Worm (Caenorhabditis elegans) whole organism, L4 larva: ENCODE measurements around the gene ZK637.4.

Experiments
- D1046.2 ChIP-seq: fragments of 200-800 bp; sonication (Bioruptor generic); IDR thresholded peaks from 2 replicates; pipeline ENCODE4 v1.3.6; 2022; ENCODE audit warnings: missing genetic modification characterization, missing compliant biosample characterization
- F49E8.2 ChIP-seq: sonication (generic microtip); optimal IDR thresholded peaks from 2 replicates; lab custom pipeline; 2016; ENCODE audit warnings: missing compliant biosample characterization, mild to moderate bottlenecking, missing genetic modification characterization, borderline replicate concordance
- ZK546.5 ChIP-seq, 2 experiments: sonication (generic microtip); optimal IDR thresholded peaks; 2 replicates each; lab custom pipeline; 2017; ENCODE audit warnings: missing biosample characterization in 2 of 2, missing genetic modification characterization in 2 of 2
- aha-1 ChIP-seq: fragments of 150-350 bp; peaks from one replicate; lab custom pipeline; 2014; ENCODE audit warnings: missing biosample characterization, missing genetic modification characterization
- ceh-44 ChIP-seq: fragments of 200-800 bp; sonication (Bioruptor generic); IDR thresholded peaks from 2 replicates; pipeline ENCODE4 v1.3.6; 2022; ENCODE audit warnings: missing genetic modification reagents, missing genetic modification characterization, missing compliant biosample characterization
- ces-1 ChIP-seq: fragments of 150-350 bp; sonication (generic microtip); optimal IDR thresholded peaks from 4 replicates; lab custom pipeline; 2014; ENCODE audit warnings: missing biosample characterization, missing genetic modification reagents, missing genetic modification characterization
- daf-16 ChIP-seq, 3 experiments: sonication (generic microtip); optimal IDR thresholded peaks; 2 replicates each; lab custom pipeline; 2016 to 2017; ENCODE audit warnings: missing genetic modification characterization in 3 of 3, missing genetic modification reagents in 3 of 3, mild to moderate bottlenecking in 2 of 3, missing compliant biosample characterization in 2 of 3, missing biosample characterization in 1 of 3, moderate library complexity in 1 of 3
- dve-1 ChIP-seq: sonication (generic microtip); optimal IDR thresholded peaks from 2 replicates; lab custom pipeline; 2017; ENCODE audit warnings: antibody characterized with exemption, mild to moderate bottlenecking, missing genetic modification characterization, missing compliant biosample characterization; ENCODE audit not compliant: insufficient read depth
- egl-27 ChIP-seq: sonication (generic microtip); optimal IDR thresholded peaks from 3 replicates; lab custom pipeline; 2017; ENCODE audit warnings: missing biosample characterization, missing genetic modification reagents, missing genetic modification characterization
- fos-1 ChIP-seq: fragments of 150-350 bp; optimal IDR thresholded peaks from 2 replicates; lab custom pipeline; 2014; ENCODE audit warnings: missing biosample characterization, missing genetic modification characterization
- hif-1 ChIP-seq, 2 experiments: sonication (generic microtip); optimal IDR thresholded peaks; 2 replicates each; lab custom pipeline; 2016 to 2017; ENCODE audit warnings: missing compliant biosample characterization in 2 of 2, missing genetic modification characterization in 2 of 2, missing genetic modification reagents in 2 of 2, missing genotype in 2 of 2, mild to moderate bottlenecking in 1 of 2
- hlh-11 ChIP-seq: fragments of 200-800 bp; sonication (Bioruptor generic); optimal IDR thresholded peaks from 2 replicates; lab custom pipeline; 2018; ENCODE audit warnings: mild to moderate bottlenecking, missing genetic modification characterization, missing compliant biosample characterization
- hlh-30 ChIP-seq: sonication (generic microtip); optimal IDR thresholded peaks from 2 replicates; lab custom pipeline; 2017; ENCODE audit warnings: antibody characterized with exemption, mild to moderate bottlenecking, missing genetic modification characterization, missing compliant biosample characterization; ENCODE audit not compliant: insufficient read depth
- hmg-1.1 ChIP-seq: fragments of 200-800 bp; sonication (Bioruptor generic); IDR thresholded peaks from 2 replicates; pipeline ENCODE4 v1.3.6; 2022; ENCODE audit warnings: missing genetic modification reagents, missing genetic modification characterization, missing compliant biosample characterization
- lsy-2 ChIP-seq, 2 experiments: fragments of 150-350 bp in 1 of 2; sonication (generic microtip) in 1 of 2; optimal IDR thresholded peaks; 2 replicates each; lab custom pipeline; 2014 to 2017; ENCODE audit warnings: missing biosample characterization in 2 of 2, missing genetic modification characterization in 2 of 2
- mdl-1 ChIP-seq, 2 experiments: fragments of 150-350 bp in 1 of 2; sonication (generic microtip) in 1 of 2; optimal IDR thresholded peaks; 2 replicates each; lab custom pipeline; 2014 to 2017; ENCODE audit warnings: missing biosample characterization in 2 of 2, missing genetic modification characterization in 2 of 2
- mep-1 ChIP-seq: fragments of 150-350 bp; sonication (generic microtip); optimal IDR thresholded peaks from 3 replicates; lab custom pipeline; 2014; ENCODE audit warnings: missing biosample characterization, missing genetic modification characterization
- mxl-2 ChIP-seq: fragments of 200-800 bp; sonication (Bioruptor generic); conservative IDR thresholded peaks from 2 replicates; pipeline ENCODE4 v1.3.6; 2022; ENCODE audit warnings: missing genetic modification reagents, missing genetic modification characterization, missing compliant biosample characterization
- mxl-3 ChIP-seq: fragments of 200-800 bp; sonication (Bioruptor generic); optimal IDR thresholded peaks from 2 replicates; lab custom pipeline; 2018; ENCODE audit warnings: mild to moderate bottlenecking, missing genetic modification characterization, missing compliant biosample characterization
- nhr-10 ChIP-seq: fragments of 150-350 bp; optimal IDR thresholded peaks from 2 replicates; lab custom pipeline; 2014; ENCODE audit warnings: missing biosample characterization, missing genetic modification characterization
- nhr-25 ChIP-seq: sonication (generic microtip); optimal IDR thresholded peaks from 2 replicates; lab custom pipeline; 2017; ENCODE audit warnings: missing genetic modification characterization, mild to moderate bottlenecking, missing compliant biosample characterization, antibody characterized with exemption, moderate library complexity, borderline replicate concordance; ENCODE audit not compliant: insufficient read depth
- nhr-48 ChIP-seq: sonication (generic microtip); optimal IDR thresholded peaks from 2 replicates; lab custom pipeline; 2016; ENCODE audit warnings: mild to moderate bottlenecking, missing genetic modification characterization, missing compliant biosample characterization
- nhr-6 ChIP-seq: fragments of 150-350 bp; optimal IDR thresholded peaks from 2 replicates; lab custom pipeline; 2014; ENCODE audit warnings: missing biosample characterization, missing genetic modification characterization
- nhr-77 ChIP-seq: fragments of 150-350 bp; optimal IDR thresholded peaks from 2 replicates; lab custom pipeline; 2014; ENCODE audit warnings: missing biosample characterization, missing genetic modification characterization
- rbr-2 ChIP-seq: sonication (generic microtip); optimal IDR thresholded peaks from 2 replicates; lab custom pipeline; 2016; ENCODE audit warnings: missing genotype, missing genetic modification characterization, missing compliant biosample characterization
- sdz-12 ChIP-seq: fragments of 200-800 bp; sonication (Bioruptor generic); optimal IDR thresholded peaks from 2 replicates; lab custom pipeline; 2018; ENCODE audit warnings: mild to moderate bottlenecking, missing genetic modification characterization, missing compliant biosample characterization
- skn-1 ChIP-seq: fragments of 150-350 bp; optimal IDR thresholded peaks from 2 replicates; lab custom pipeline; 2014; ENCODE audit warnings: missing biosample characterization, missing genetic modification characterization
- snpc-4 ChIP-seq: fragments of 150-350 bp; optimal IDR thresholded peaks from 2 replicates; lab custom pipeline; 2014; ENCODE audit warnings: missing biosample characterization, missing genetic modification characterization
- tag-97 ChIP-seq: fragments of 200-800 bp; sonication (Bioruptor generic); IDR thresholded peaks from 2 replicates; pipeline ENCODE4 v1.3.6; 2022; ENCODE audit warnings: missing genetic modification characterization, missing compliant biosample characterization
- tra-1 ChIP-seq: fragments of 200-800 bp; sonication (Bioruptor generic); IDR thresholded peaks from 2 replicates; pipeline ENCODE4 v1.3.6; 2022; ENCODE audit warnings: missing genetic modification reagents, missing genetic modification characterization, missing compliant biosample characterization
- unc-39 ChIP-seq: sonication (generic microtip); optimal IDR thresholded peaks from 2 replicates; lab custom pipeline; 2017; ENCODE audit warnings: missing biosample characterization, missing genetic modification characterization
- unc-62 ChIP-seq, 3 experiments: fragments of 150-350 bp in 1 of 3; sonication (generic microtip); optimal IDR thresholded peaks in 2 of 3; peaks in 1 of 3; 1 replicate in 1 of 3; 2 replicates in 2 of 3; lab custom pipeline; 2014 to 2017; ENCODE audit warnings: missing biosample characterization in 3 of 3, missing genetic modification characterization in 3 of 3, missing genetic modification reagents in 3 of 3, missing genotype in 1 of 3
- zag-1 ChIP-seq: fragments of 150-350 bp; optimal IDR thresholded peaks from 2 replicates; lab custom pipeline; 2014; ENCODE audit warnings: missing biosample characterization, missing genetic modification characterization
- ztf-7 ChIP-seq: fragments of 150-350 bp; optimal IDR thresholded peaks from 2 replicates; lab custom pipeline; 2014; ENCODE audit warnings: missing biosample characterization, missing genetic modification characterization

The ZK637.4 gene

DNA sequence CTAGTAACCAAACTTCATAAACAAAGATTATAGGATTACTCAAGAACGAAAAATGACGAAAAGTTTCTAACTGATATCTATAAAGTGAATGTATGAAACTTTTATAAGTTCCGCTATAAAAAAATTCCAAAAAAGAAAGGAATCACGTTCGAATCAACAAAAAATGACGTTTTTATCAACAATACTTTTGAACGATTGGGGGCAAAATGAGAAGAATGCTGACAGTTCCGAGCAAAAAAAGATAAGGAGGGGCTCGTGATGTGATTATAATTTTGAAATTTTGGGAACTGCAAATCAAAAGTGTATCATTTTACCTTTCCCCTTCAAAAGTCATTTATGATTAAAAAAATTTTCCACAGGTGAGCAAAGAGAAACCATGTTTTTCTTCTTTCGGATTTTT, 14.6 kb upstream of the ZK637.4 start (continued):
- no peak for TF ChIP-seq ceh-44 (GFP tag; lab: Robert Waterston, UW)
- peak; percentile 74 for TF ChIP-seq hlh-11
- peak; percentile 39 for TF ChIP-seq nhr-48 (tag; lab: Kevin White, UChicago)
- peak in 1 of 2 experiments; percentile 40 for TF ChIP-seq mdl-1 (tag; optimal IDR thresholded peaks at IDR 0.05; lab: Kevin White, UChicago)
- TF ChIP-seq tag-97 = no peak
- TF ChIP-seq ztf-7 = no peak
- no peak for TF ChIP-seq ZK546.5 (tag; optimal IDR thresholded peaks at IDR 0.05; lab: Kevin White, UChicago)
- no peak for TF ChIP-seq unc-39 (tag; lab: Kevin White, UChicago)
- no peak for TF ChIP-seq F49E8.2
- TF ChIP-seq ces-1 (GFP tag; lab: Kevin White, UChicago) = no peak

ce11 chrIII:8882333-8882732, 11.2 kb upstream of the ZK637.4 start:
- TF ChIP-seq mxl-3 (GFP tag; lab: Kevin White, UChicago) = no peak
- peak in 1 of 2 experiments; percentile 74 for TF ChIP-seq unc-62 (GFP tag; optimal IDR thresholded peaks at IDR 0.05 in 1 of 2; lab: Kevin White, UChicago)
- no peak for TF ChIP-seq unc-62 (tag; optimal IDR thresholded peaks at IDR 0.05; lab: Kevin White, UChicago)
- no peak for TF ChIP-seq hmg-1.1
- TF ChIP-seq aha-1 (tag; lab: Kevin White, UChicago) = peak; percentile 55
- no peak for TF ChIP-seq nhr-6

ce11 chrIII:8885150-8885549, 8.4 kb upstream of the ZK637.4 start, which contains the start of gene svop-1:
Gene svop-1, minus strand, starts transcription at chrIII:8885488.
- TF ChIP-seq tra-1 (GFP tag; lab: Robert Waterston, UW) = no peak
- TF ChIP-seq unc-62 (GFP tag; optimal IDR thresholded peaks at IDR 0.05 in 1 of 2; lab: Kevin White, UChicago) = peak in 1 of 2 experiments; percentile 7
- TF ChIP-seq unc-62 (tag; optimal IDR thresholded peaks at IDR 0.05; lab: Kevin White, UChicago) = no peak
- no peak for TF ChIP-seq nhr-6
- TF ChIP-seq nhr-77 (tag; lab: Kevin White, UChicago) = no peak
- no peak for TF ChIP-seq nhr-25
- TF ChIP-seq, all 104 proteins: peak for 1

- TF ChIP-seq unc-62 (GFP tag; optimal IDR thresholded peaks at IDR 0.05 in 1 of 2; lab: Kevin White, UChicago) = peak in 1 of 2 experiments; percentile 55
- TF ChIP-seq unc-62 (tag; optimal IDR thresholded peaks at IDR 0.05; lab: Kevin White, UChicago) = no peak
- TF ChIP-seq egl-27 (tag; lab: Kevin White, UChicago) = no peak
- TF ChIP-seq snpc-4 = no peak
- TF ChIP-seq F49E8.2 = no peak
- no peak for TF ChIP-seq nhr-10 (tag; lab: Kevin White, UChicago)
- no peak for TF ChIP-seq daf-16 (GFP tag; optimal IDR thresholded peaks at IDR 0.05; lab: Kevin White, UChicago)
- TF ChIP-seq daf-16 (tag; optimal IDR thresholded peaks at IDR 0.05; lab: Kevin White, UChicago) = no peak
- TF ChIP-seq dve-1 (tag; lab: Kevin White, UChicago) = peak; percentile 16
- TF ChIP-seq D1046.2 (GFP tag; lab: Robert Waterston, UW) = no peak
- no peak for TF ChIP-seq skn-1
- TF ChIP-seq fos-1 (tag; lab: Kevin White, UChicago) = no peak
- TF ChIP-seq sdz-12 (GFP tag; lab: Kevin White, UChicago) = no peak
- TF ChIP-seq rbr-2 (tag; lab: Kevin White, UChicago) = peak; percentile 33
- TF ChIP-seq hlh-30 = peak; percentile 40
- peak; percentile 24; the same call in 1 of the 2 replicates for TF ChIP-seq hmg-1.1
- peak; percentile 20 for TF ChIP-seq mep-1 (tag; lab: Kevin White, UChicago)
- TF ChIP-seq hif-1 (tag; optimal IDR thresholded peaks at IDR 0.05; lab: Kevin White, UChicago) = no peak
- no peak for TF ChIP-seq zag-1 (tag; lab: Kevin White, UChicago)
- TF ChIP-seq lsy-2 (tag; optimal IDR thresholded peaks at IDR 0.05; lab: Kevin White, UChicago) = peak in 1 of 2 experiments; percentile 32
- no peak for TF ChIP-seq mxl-2
Observed at ce11 chrIII:8886309-8886708, 7.3 kb upstream of the ZK637.4 start.
